Fruit fly (Drosophila melanogaster) whole organism, embryonic: Measurements from ENCODE around the gene Ntf-2.

Experiments
- Atf6 ChIP-seq: fragments of 200-800 bp; sonication (Bioruptor generic); IDR thresholded peaks from 2 replicates; pipeline ENCODE4 v1.3.6; 2022; ENCODE audit warnings: missing biosample characterization, missing genetic modification characterization
- BEAF-32 ChIP-seq: fragments of 200-800 bp; sonication (Bioruptor generic); optimal IDR thresholded peaks from 3 replicates; lab custom pipeline; 2017; ENCODE audit warnings: missing biosample characterization, missing genetic modification characterization, mild to moderate bottlenecking, moderate library complexity, missing genetic modification reagents
- CG10274 ChIP-seq: fragments of 200-800 bp; sonication (Bioruptor generic); optimal IDR thresholded peaks from 3 replicates; lab custom pipeline; 2017; ENCODE audit warnings: missing biosample characterization, mild to moderate bottlenecking, missing genetic modification characterization
- CG10321 ChIP-seq: fragments of 200-800 bp; sonication (Bioruptor generic); IDR thresholded peaks from 2 replicates; pipeline ENCODE4 v1.3.6; 2022; ENCODE audit warnings: missing biosample characterization, missing genetic modification characterization
- CG11085 ChIP-seq: fragments of 200-800 bp; sonication (Bioruptor generic); IDR thresholded peaks from 2 replicates; pipeline ENCODE4 v1.3.6; 2022; ENCODE audit warnings: missing biosample characterization, missing genetic modification characterization
- CG11093 ChIP-seq: fragments of 200-800 bp; sonication (Bioruptor generic); IDR thresholded peaks from 3 replicates; pipeline ENCODE4 v1.3.6; 2022; ENCODE audit warnings: missing biosample characterization, missing genetic modification characterization
- CG11398 ChIP-seq: fragments of 200-800 bp; sonication (Bioruptor generic); optimal IDR thresholded peaks from 2 replicates; lab custom pipeline; 2016; ENCODE audit warnings: missing biosample characterization, missing genetic modification characterization
- CG11504 ChIP-seq: fragments of 200-800 bp; sonication (Bioruptor generic); optimal IDR thresholded peaks from 3 replicates; lab custom pipeline; 2019; ENCODE audit warnings: missing biosample characterization, mild to moderate bottlenecking, missing genetic modification characterization, moderate library complexity
- CG14014 ChIP-seq: fragments of 200-800 bp; sonication (Bioruptor generic); IDR thresholded peaks from 2 replicates; pipeline ENCODE4 v1.3.6; 2022; ENCODE audit warnings: missing biosample characterization, missing genetic modification characterization
- CG1647 ChIP-seq: fragments of 200-800 bp; sonication (Bioruptor generic); optimal IDR thresholded peaks from 3 replicates; lab custom pipeline; 2016; ENCODE audit warnings: missing biosample characterization, missing genetic modification characterization
- CG16863 ChIP-seq: fragments of 200-800 bp; sonication (Bioruptor generic); optimal IDR thresholded peaks from 3 replicates; lab custom pipeline; 2016; ENCODE audit warnings: missing biosample characterization, missing genetic modification characterization
- CG17361 ChIP-seq: fragments of 200-800 bp; sonication (Bioruptor generic); IDR thresholded peaks from 3 replicates; pipeline ENCODE4 v1.3.6; 2022; ENCODE audit warnings: missing biosample characterization, missing genetic modification characterization
- CG1792 ChIP-seq: fragments of 200-800 bp; sonication (Bioruptor generic); optimal IDR thresholded peaks from 2 replicates; lab custom pipeline; 2016; ENCODE audit warnings: missing biosample characterization, missing genetic modification characterization
- CG2120 ChIP-seq: fragments of 200-800 bp; sonication (Bioruptor generic); optimal IDR thresholded peaks from 3 replicates; lab custom pipeline; 2016; ENCODE audit warnings: missing biosample characterization, missing genetic modification characterization
- CG3995 ChIP-seq: fragments of 200-800 bp; sonication (Bioruptor generic); optimal IDR thresholded peaks from 3 replicates; lab custom pipeline; 2016; ENCODE audit warnings: missing biosample characterization, missing genetic modification characterization
- CG4328 ChIP-seq: fragments of 200-800 bp; sonication (Bioruptor generic); optimal IDR thresholded peaks from 3 replicates; lab custom pipeline; 2017; ENCODE audit warnings: missing biosample characterization, missing genetic modification reagents, missing genetic modification characterization
- CG4424 ChIP-seq: fragments of 200-800 bp; sonication (Bioruptor generic); optimal IDR thresholded peaks from 3 replicates; lab custom pipeline; 2016; ENCODE audit warnings: missing biosample characterization, missing genetic modification characterization
- CG6254 ChIP-seq: fragments of 200-800 bp; sonication (Bioruptor generic); optimal IDR thresholded peaks from 3 replicates; lab custom pipeline; 2017; ENCODE audit warnings: mild to moderate bottlenecking, missing biosample characterization, missing genetic modification reagents, missing genetic modification characterization
- CG7786 ChIP-seq: fragments of 200-800 bp; sonication (Bioruptor generic); optimal IDR thresholded peaks from 2 replicates; lab custom pipeline; 2016; ENCODE audit warnings: missing biosample characterization, missing genetic modification characterization
- CG7987 ChIP-seq: fragments of 200-800 bp; sonication (Bioruptor generic); optimal IDR thresholded peaks from 2 replicates; lab custom pipeline; 2018; ENCODE audit warnings: missing biosample characterization, mild to moderate bottlenecking, missing genetic modification characterization, moderate library complexity
- CoRest ChIP-seq: fragments of 200-800 bp; sonication (Bioruptor generic); optimal IDR thresholded peaks from 3 replicates; lab custom pipeline; 2018; ENCODE audit warnings: missing biosample characterization, mild to moderate bottlenecking, missing genetic modification characterization, moderate library complexity
- D ChIP-seq, 2 experiments: fragments of 200-800 bp in 1 of 2; fragments of >200 bp in 1 of 2; sonication (Bioruptor generic) in 1 of 2; optimal IDR thresholded peaks; 2 replicates in 1 of 2; 3 replicates in 1 of 2; lab custom pipeline; 2017; ENCODE audit warnings: mild to moderate bottlenecking in 1 of 2, missing biosample characterization in 1 of 2, missing genetic modification characterization in 1 of 2, missing genetic modification reagents in 1 of 2
- Doc2 ChIP-seq: fragments of 200-800 bp; sonication (Bioruptor generic); IDR thresholded peaks from 2 replicates; pipeline ENCODE4 v1.3.6; 2022; ENCODE audit warnings: missing biosample characterization, missing genetic modification characterization
- Elba2 ChIP-seq: fragments of 200-800 bp; sonication (Bioruptor generic); optimal IDR thresholded peaks from 3 replicates; lab custom pipeline; 2016; ENCODE audit warnings: missing biosample characterization, missing genetic modification characterization
- HmgD ChIP-seq: fragments of 200-800 bp; sonication (Bioruptor generic); optimal IDR thresholded peaks from 3 replicates; lab custom pipeline; 2016; ENCODE audit warnings: missing biosample characterization, missing genetic modification characterization
- Hr39 ChIP-seq: fragments of >200 bp; optimal IDR thresholded peaks from 2 replicates; lab custom pipeline; 2017
- Mrtf ChIP-seq: fragments of 200-800 bp; sonication (Bioruptor generic); IDR thresholded peaks from 3 replicates; pipeline ENCODE4 v1.3.6; 2022; ENCODE audit warnings: missing biosample characterization, missing genetic modification characterization
- Myb ChIP-seq: fragments of 200-800 bp; sonication (Bioruptor generic); optimal IDR thresholded peaks from 2 replicates; lab custom pipeline; 2016; ENCODE audit warnings: missing biosample characterization, missing genetic modification characterization
- Opbp ChIP-seq: fragments of 200-800 bp; sonication (Bioruptor generic); IDR thresholded peaks from 3 replicates; pipeline ENCODE4 v1.3.6; 2022; ENCODE audit warnings: missing biosample characterization, missing genetic modification characterization; ENCODE audit not compliant: partially characterized antibody
- Pdp1 ChIP-seq, 2 experiments: fragments of 200-800 bp; sonication (Bioruptor generic); optimal IDR thresholded peaks; 3 replicates each; lab custom pipeline; 2016; ENCODE audit warnings: missing biosample characterization in 2 of 2, missing genetic modification characterization in 2 of 2, mild to moderate bottlenecking in 1 of 2, moderate library complexity in 1 of 2
- Ravus ChIP-seq: fragments of 200-800 bp; sonication (Bioruptor generic); IDR thresholded peaks from 2 replicates; pipeline ENCODE4 v1.3.6; 2022; ENCODE audit warnings: missing biosample characterization, missing genetic modification characterization
- Sin3A ChIP-seq: fragments of >200 bp; optimal IDR thresholded peaks from 2 replicates; lab custom pipeline; 2018
- caup ChIP-seq: fragments of 200-800 bp; sonication (Bioruptor generic); optimal IDR thresholded peaks from 3 replicates; lab custom pipeline; 2017; ENCODE audit warnings: missing biosample characterization, mild to moderate bottlenecking, missing genetic modification characterization, moderate library complexity; ENCODE audit not compliant: severe bottlenecking
- croc ChIP-seq: fragments of 200-800 bp; sonication (Bioruptor generic); conservative IDR thresholded peaks from 3 replicates; pipeline ENCODE4 v1.3.6; 2022; ENCODE audit warnings: missing biosample characterization, missing genetic modification characterization
- dmrt99B ChIP-seq: fragments of 200-800 bp; sonication (Bioruptor generic); optimal IDR thresholded peaks from 2 replicates; lab custom pipeline; 2018; ENCODE audit warnings: missing biosample characterization, mild to moderate bottlenecking, missing genetic modification characterization, moderate library complexity
- exex ChIP-seq: fragments of 200-800 bp; sonication (Bioruptor generic); optimal IDR thresholded peaks from 4 replicates; lab custom pipeline; 2018; ENCODE audit warnings: missing biosample characterization, mild to moderate bottlenecking, missing genetic modification characterization, moderate library complexity
- fd3F ChIP-seq: fragments of 200-800 bp; sonication (Bioruptor generic); optimal IDR thresholded peaks from 2 replicates; lab custom pipeline; 2018; ENCODE audit warnings: missing biosample characterization, mild to moderate bottlenecking, missing genetic modification characterization, moderate library complexity
- gcm2 ChIP-seq: fragments of 200-800 bp; sonication (Bioruptor generic); optimal IDR thresholded peaks from 2 replicates; lab custom pipeline; 2016; ENCODE audit warnings: missing biosample characterization, missing genetic modification characterization
- ind ChIP-seq: fragments of 200-800 bp; sonication (Bioruptor generic); optimal IDR thresholded peaks from 3 replicates; lab custom pipeline; 2016; ENCODE audit warnings: missing biosample characterization, missing genetic modification characterization
- insv ChIP-seq, 2 experiments: fragments of 200-800 bp; sonication (Bioruptor generic); optimal IDR thresholded peaks; 3 replicates each; lab custom pipeline; 2016 to 2018; ENCODE audit warnings: missing biosample characterization in 2 of 2, missing genetic modification characterization in 2 of 2
- jigr1 ChIP-seq: fragments of 200-800 bp; sonication (Bioruptor generic); IDR thresholded peaks from 3 replicates; pipeline ENCODE4 v1.3.6; 2022; ENCODE audit warnings: missing biosample characterization, missing genetic modification characterization
- jing ChIP-seq: fragments of 200-800 bp; sonication (Bioruptor generic); optimal IDR thresholded peaks from 2 replicates; lab custom pipeline; 2018; ENCODE audit warnings: missing biosample characterization, mild to moderate bottlenecking, missing genetic modification characterization
- lmd ChIP-seq: fragments of 200-800 bp; sonication (Bioruptor generic); IDR thresholded peaks from 2 replicates; pipeline ENCODE4 v1.3.6; 2022; ENCODE audit warnings: missing biosample characterization, missing genetic modification characterization
- luna ChIP-seq: fragments of 200-800 bp; sonication (Bioruptor generic); optimal IDR thresholded peaks from 2 replicates; lab custom pipeline; 2016; ENCODE audit warnings: missing biosample characterization, missing genetic modification characterization
- nom ChIP-seq: fragments of 200-800 bp; sonication (Bioruptor generic); optimal IDR thresholded peaks from 2 replicates; lab custom pipeline; 2017; ENCODE audit warnings: missing biosample characterization, missing genetic modification characterization, mild to moderate bottlenecking, moderate library complexity, missing genetic modification reagents
- pnt ChIP-seq: fragments of 200-800 bp; sonication (Bioruptor generic); optimal IDR thresholded peaks from 3 replicates; lab custom pipeline; 2016; ENCODE audit warnings: missing biosample characterization, missing genetic modification characterization
- psq ChIP-seq: fragments of 200-800 bp; sonication (Bioruptor generic); optimal IDR thresholded peaks from 2 replicates; lab custom pipeline; 2017; ENCODE audit warnings: missing biosample characterization, missing genetic modification characterization
- wor ChIP-seq: fragments of 200-800 bp; sonication (Bioruptor generic); IDR thresholded peaks from 2 replicates; pipeline ENCODE4 v1.3.6; 2022; ENCODE audit warnings: missing biosample characterization, missing genetic modification characterization
- yki ChIP-seq: fragments of >200 bp; optimal IDR thresholded peaks from 3 replicates; lab custom pipeline; 2018
- z ChIP-seq: fragments of 200-800 bp; sonication (Bioruptor generic); IDR thresholded peaks from 3 replicates; pipeline ENCODE4 v1.3.6; 2022; ENCODE audit warnings: missing biosample characterization, missing genetic modification characterization

Gene Ntf-2

DNA sequence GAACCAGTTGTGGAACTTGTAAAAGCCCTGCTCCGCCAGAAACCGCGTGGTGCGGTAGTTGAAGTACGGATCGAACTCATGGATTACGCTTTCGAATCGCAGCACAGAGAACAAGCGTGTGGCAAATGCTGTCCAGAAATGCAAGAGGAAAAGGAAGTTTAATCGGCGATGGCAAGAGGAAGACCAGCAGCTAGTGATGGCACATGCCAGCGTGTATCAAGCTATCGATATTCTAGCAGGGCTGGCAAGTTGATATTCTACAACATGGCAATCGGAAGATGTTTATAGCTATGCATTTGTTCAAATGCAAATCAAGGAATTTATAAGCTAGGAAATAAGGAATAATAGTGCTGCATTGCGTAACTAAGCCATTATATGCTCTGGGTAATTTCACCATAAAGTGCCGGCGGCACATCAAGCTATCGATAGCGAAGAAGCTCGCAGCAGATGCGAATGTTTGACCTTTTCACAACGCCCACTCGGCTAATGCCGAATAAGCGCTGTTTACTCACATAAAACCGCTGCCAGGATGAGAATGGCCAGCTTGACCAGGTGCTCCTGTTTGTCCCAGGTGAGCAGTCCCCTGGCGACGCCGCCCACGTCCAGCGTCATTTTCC is 17.9 kb downstream of the Ntf-2 start (continued):
- TF ChIP-seq CG6254 (peak; percentile 31), wor (GFP tag; lab: Robert Waterston, UW) (no peak), croc (GFP tag; lab: Robert Waterston, UW) (no peak; the same call in 2 of the 3 replicates), Doc2 (GFP tag; lab: Robert Waterston, UW) (no peak), CG11085 (peak; percentile 77; the same call in 1 of the 2 replicates), BEAF-32 (GFP tag; lab: Kevin White, UChicago) (peak; percentile 86), gcm2 (GFP tag; lab: Kevin White, UChicago) (peak; percentile 71), Mrtf (GFP tag; lab: Robert Waterston, UW) (peak; percentile 39; the same call in 1 of the 3 replicates), CG1647 (GFP tag; lab: Kevin White, UChicago) (peak; percentile 63), dmrt99B (tag; lab: Kevin White, UChicago) (peak; percentile 64), CoRest (tag; lab: Kevin White, UChicago) (peak; percentile 42), caup (GFP tag; lab: Kevin White, UChicago) (peak; percentile 93), ind (GFP tag; lab: Kevin White, UChicago) (peak; percentile 53), Elba2 (GFP tag; lab: Kevin White, UChicago) (no peak), Myb (GFP tag; lab: Kevin White, UChicago) (peak; percentile 49), fd3F (peak; percentile 50), lmd (GFP tag; lab: Robert Waterston, UW) (peak; percentile 55), CG11398 (GFP tag; lab: Kevin White, UChicago) (peak; percentile 64), Pdp1 (GFP tag; optimal IDR thresholded peaks at IDR 0.05; lab: Kevin White, UChicago) (peak; percentile 59 to 62), CG11504 (tag; lab: Kevin White, UChicago) (peak; percentile 59), CG2120 (GFP tag; lab: Kevin White, UChicago) (peak; percentile 67), CG4424 (GFP tag; lab: Kevin White, UChicago) (peak; percentile 74), Opbp (peak; percentile 82), nom (GFP tag; lab: Kevin White, UChicago) (peak; percentile 91), CG7987 (peak; percentile 94), Hr39 (lab: Kevin White, UChicago) (no peak), CG7786 (GFP tag; lab: Kevin White, UChicago) (peak; percentile 69), Ravus (GFP tag; lab: Robert Waterston, UW) (no peak), CG14014 (GFP tag; lab: Robert Waterston, UW) (peak; percentile 77), psq (GFP tag; lab: Kevin White, UChicago) (peak; percentile 18), CG16863 (peak; percentile 68), insv (GFP tag; optimal IDR thresholded peaks at IDR 0.05; lab: Kevin White, UChicago) (peak in 1 of 2 experiments; percentile 67), CG10274 (GFP tag; lab: Kevin White, UChicago) (peak; percentile 72), jing (no peak), CG3995 (GFP tag; lab: Kevin White, UChicago) (peak; percentile 64), CG4328 (peak; percentile 84), HmgD (GFP tag; lab: Kevin White, UChicago) (peak; percentile 71), Atf6 (GFP tag; lab: Robert Waterston, UW) (peak; percentile 61; the same call in 1 of the 2 replicates), exex (tag; lab: Kevin White, UChicago) (peak; percentile 56), CG11093 (no peak), pnt (GFP tag; lab: Kevin White, UChicago) (no peak), luna (GFP tag; lab: Kevin White, UChicago) (peak; percentile 48), CG10321 (GFP tag; lab: Robert Waterston, UW) (0 out of 2 replicates have a peak, but pooled peaks have one; percentile 26), D (optimal IDR thresholded peaks at IDR 0.05; lab: Kevin White, UChicago) (no peak), D (GFP tag; optimal IDR thresholded peaks at IDR 0.05; lab: Kevin White, UChicago) (peak; percentile 59), z (GFP tag; lab: Robert Waterston, UW) (no peak), CG17361 (GFP tag; lab: Robert Waterston, UW) (peak; percentile 59), Sin3A (lab: Kevin White, UChicago) (peak; percentile 75), CG1792 (GFP tag; lab: Kevin White, UChicago) (peak; percentile 75), jigr1 (no peak), yki (lab: Kevin White, UChicago) (no peak)
